Fruit fly (Drosophila melanogaster) whole organism, pupa: ENCODE data around the gene CG9372.

ENCODE experiments used
- CG34367 ChIP-seq: fragments of 200-800 bp; sonication (Bioruptor generic); optimal IDR thresholded peaks from 2 replicates; lab custom pipeline; 2018; ENCODE audit warnings: missing biosample characterization, mild to moderate bottlenecking, missing genetic modification characterization
- Snoo ChIP-seq: fragments of 200-800 bp; sonication (Bioruptor generic); optimal IDR thresholded peaks from 3 replicates; lab custom pipeline; 2017; ENCODE audit warnings: missing biosample characterization, mild to moderate bottlenecking, missing genetic modification characterization, inconsistent platforms

DNA sequence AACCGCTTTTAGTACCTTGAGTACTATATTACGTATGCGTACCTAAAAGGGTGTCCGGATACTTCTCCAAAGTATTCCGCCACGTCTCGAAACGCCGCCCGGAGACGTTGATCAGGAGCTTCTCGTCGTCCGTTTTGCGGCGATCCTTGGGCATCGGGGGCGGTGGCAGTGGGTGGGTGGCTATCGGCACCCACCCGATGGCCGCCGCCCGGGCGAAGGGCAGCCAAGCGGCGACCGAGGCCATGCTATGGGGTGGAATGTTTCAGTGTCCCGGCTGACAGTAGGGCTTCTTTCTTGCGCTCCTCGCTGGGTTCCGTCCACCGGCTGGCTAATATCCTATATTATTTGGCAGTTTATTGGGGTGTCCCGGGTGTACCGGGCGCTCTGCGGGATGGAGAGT is 31.6 kb upstream of the CG9372 start:
- TF ChIP-seq Snoo (tag; lab: Kevin White, UChicago), result no peak
- TF ChIP-seq CG34367 (tag; lab: Kevin White, UChicago), result no peak
